Fruit fly (Drosophila melanogaster): ENCODE data around the gene CG10479.

The CG10479 gene

dm6 chr3L:5989391-5990156 is 13.8 kb upstream of the CG10479 start (continued):
- TF ChIP-seq gem (tag; optimal IDR thresholded peaks at IDR 0.05) (peak; percentile 43), Rx (GFP tag; IDR thresholded peaks at IDR 0.05) (no peak), sens (GFP tag) (peak; percentile 80), slbo (GFP tag; IDR thresholded peaks at IDR 0.05) (no peak), B-H1 (GFP tag; IDR thresholded peaks at IDR 0.05) (no peak), crol (GFP tag; IDR thresholded peaks at IDR 0.05) (no peak; the same call in 1 of the 2 replicates), pzg (GFP tag; optimal IDR thresholded peaks at IDR 0.05) (no peak), CG9727 (GFP tag; optimal IDR thresholded peaks at IDR 0.05) (peak; percentile 12), CG7372 (GFP tag; IDR thresholded peaks at IDR 0.05) (no peak), CG8388 (GFP tag; optimal IDR thresholded peaks at IDR 0.05) (no peak), eve (GFP tag; optimal IDR thresholded peaks at IDR 0.05) (peak in 1 of 2 experiments; percentile 2), Gsc (GFP tag; IDR thresholded peaks at IDR 0.05) (no peak), CG7928 (GFP tag; optimal IDR thresholded peaks at IDR 0.05) (no peak), CG10979 (tag; optimal IDR thresholded peaks at IDR 0.05) (peak; percentile 63), ac (GFP tag; optimal IDR thresholded peaks at IDR 0.05) (no peak), CG17829 (tag; optimal IDR thresholded peaks at IDR 0.05) (peak; percentile 23), Camta (GFP tag; optimal IDR thresholded peaks at IDR 0.05) (no peak), CG10366 (GFP tag; IDR thresholded peaks at IDR 0.05) (no peak), Hey (tag; optimal IDR thresholded peaks at IDR 0.05) (peak; percentile 67), YL-1 (GFP tag; optimal IDR thresholded peaks at IDR 0.05) (no peak)

DNA sequence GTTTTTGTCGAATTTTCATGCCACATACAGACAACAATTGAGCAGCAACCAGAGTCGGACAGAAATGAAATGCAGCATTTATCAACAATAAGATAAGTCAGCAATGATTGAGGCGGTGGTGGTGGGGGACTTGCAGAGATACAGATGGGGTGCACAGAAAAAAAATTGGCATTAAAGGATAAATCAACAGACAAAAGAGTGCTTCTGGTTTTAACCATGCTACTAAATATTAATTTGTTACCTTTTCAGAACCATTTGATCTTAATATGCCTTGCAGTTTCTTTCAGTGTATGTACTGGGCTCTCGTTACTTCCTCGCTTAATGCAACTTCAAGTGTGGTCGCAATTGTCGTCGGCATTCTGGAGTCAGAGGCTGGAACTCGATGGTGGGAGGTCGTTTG is 12.9 kb upstream of the CG10479 start:
- peak; percentile 34 for TF ChIP-seq Camta (GFP tag; optimal IDR thresholded peaks at IDR 0.05)
- TF ChIP-seq nau (GFP tag; optimal IDR thresholded peaks at IDR 0.05) = peak; percentile 29
- TF ChIP-seq CG15011 (GFP tag; optimal IDR thresholded peaks at IDR 0.05) = peak; percentile 13
- TF ChIP-seq Hr78 (GFP tag; optimal IDR thresholded peaks at IDR 0.05) = no peak
- TF ChIP-seq Fer1 (GFP tag; optimal IDR thresholded peaks at IDR 0.05) = no peak
- peak; percentile 57 for TF ChIP-seq CG5245 (GFP tag; optimal IDR thresholded peaks at IDR 0.05)
- peak; percentile 45 for TF ChIP-seq CG2875 (GFP tag; optimal IDR thresholded peaks at IDR 0.05)
- TF ChIP-seq Sox100B (GFP tag; optimal IDR thresholded peaks at IDR 0.05) = peak; percentile 46
- TF ChIP-seq gcm (GFP tag; optimal IDR thresholded peaks at IDR 0.05) = no peak
- TF ChIP-seq hb (GFP tag; IDR thresholded peaks at IDR 0.05; ENCODE audit: partially characterized antibody) = no peak
- TF ChIP-seq CG8281 (tag; optimal IDR thresholded peaks at IDR 0.05) = no peak
- no peak for TF ChIP-seq sr (GFP tag; IDR thresholded peaks at IDR 0.05)
- peak; percentile 86 for TF ChIP-seq CG15696 (tag; optimal IDR thresholded peaks at IDR 0.05)
- no peak for TF ChIP-seq bowl (GFP tag; IDR thresholded peaks at IDR 0.05)
- 0 out of 3 replicates have a peak, but pooled peaks have one; percentile 42 for TF ChIP-seq CG11695 (GFP tag; IDR thresholded peaks at IDR 0.05)
- TF ChIP-seq D (optimal IDR thresholded peaks at IDR 0.05) = no peak
- peak; percentile 70 for TF ChIP-seq D (GFP tag; optimal IDR thresholded peaks at IDR 0.05)
- TF ChIP-seq CG12104 (GFP tag; optimal IDR thresholded peaks at IDR 0.05) = no peak
- peak; percentile 66 for TF ChIP-seq tin (GFP tag; optimal IDR thresholded peaks at IDR 0.05)
- TF ChIP-seq usp (GFP tag; optimal IDR thresholded peaks at IDR 0.05) = no peak
- TF ChIP-seq Dref (GFP tag; IDR thresholded peaks at IDR 0.05) = no peak
- no peak for TF ChIP-seq CG9797 (GFP tag; optimal IDR thresholded peaks at IDR 0.05)
- peak; percentile 23; the same call in 1 of the 2 replicates for TF ChIP-seq CG4360 (GFP tag; IDR thresholded peaks at IDR 0.05)
- TF ChIP-seq schlank (tag; optimal IDR thresholded peaks at IDR 0.05) = no peak
- no peak for TF ChIP-seq hbn (GFP tag; IDR thresholded peaks at IDR 0.05; ENCODE audit: partially characterized antibody)
- peak; percentile 56; the same call in 1 of the 2 replicates for TF ChIP-seq lmd (GFP tag; IDR thresholded peaks at IDR 0.05)
- TF ChIP-seq Pdp1 (GFP tag; optimal IDR thresholded peaks at IDR 0.05) = peak; percentile 11 to 20
- 0 out of 2 replicates have a peak, but pooled peaks have one; percentile 12 for TF ChIP-seq klu (GFP tag; IDR thresholded peaks at IDR 0.05)
- TF ChIP-seq CG10959 (GFP tag; IDR thresholded peaks at IDR 0.05) = peak; percentile 90
- TF ChIP-seq Drgx (GFP tag; IDR thresholded peaks at IDR 0.05) = peak; percentile 30; the same call in 1 of the 2 replicates
- TF ChIP-seq knrl (GFP tag; IDR thresholded peaks at IDR 0.05; ENCODE audit: partially characterized antibody) = no peak

Data from whole organism, embryonic.